Fruit fly (Drosophila melanogaster): ENCODE measurements around the gene CG31680.

DNA sequence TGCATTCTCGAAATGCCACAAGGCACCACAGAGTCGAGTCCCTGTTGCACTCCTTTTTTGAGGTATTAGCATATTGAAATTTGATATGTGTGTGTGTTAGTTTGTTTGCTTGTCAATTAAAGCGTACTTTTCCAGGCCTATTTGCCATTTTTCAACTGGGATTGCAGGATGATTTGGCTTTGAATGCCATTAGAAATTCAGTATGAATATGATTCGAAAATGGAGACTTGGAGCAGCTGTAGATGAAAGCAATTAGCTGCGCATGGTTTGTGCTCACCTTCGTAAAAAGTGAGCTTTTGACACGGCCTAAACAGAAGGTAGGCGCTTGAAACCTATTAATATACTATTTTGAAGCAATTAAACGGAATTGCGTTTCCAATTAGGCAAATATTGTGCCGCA is 35.8 kb upstream of the CG31680 start, which contains the start of gene CG31677:
- TF ChIP-seq CG13204 (GFP tag; optimal IDR thresholded peaks at IDR 0.05): no peak
- TF ChIP-seq CG4496 (GFP tag; IDR thresholded peaks at IDR 0.05): no peak
- no peak for TF ChIP-seq CG12605 (GFP tag; IDR thresholded peaks at IDR 0.05)

Data from whole organism, pupa.